Worm (Caenorhabditis elegans) whole organism, young adult: ENCODE measurements around the gene tbb-1.

Experiments
- ama-1 ChIP-seq, 3 experiments: fragments of 150-350 bp in 1 of 3; sonication (generic microtip) in 2 of 3; optimal IDR thresholded peaks; 2 replicates each; lab custom pipeline; 2014 to 2018; ENCODE audit warnings: missing biosample characterization in 2 of 3, missing genetic modification characterization in 2 of 3, missing genetic modification reagents in 2 of 3
- bed-1 ChIP-seq: fragments of 200-800 bp; sonication (Bioruptor generic); IDR thresholded peaks from 2 replicates; pipeline ENCODE4 v1.3.6; 2022; ENCODE audit warnings: missing genetic modification reagents, missing genetic modification characterization, missing compliant biosample characterization
- dpff-1 ChIP-seq: sonication (generic microtip); optimal IDR thresholded peaks from 2 replicates; lab custom pipeline; 2017; ENCODE audit warnings: mild to moderate bottlenecking, missing genetic modification characterization, missing compliant biosample characterization
- mxl-1 ChIP-seq: sonication (generic microtip); optimal IDR thresholded peaks from 2 replicates; lab custom pipeline; 2016; ENCODE audit warnings: missing genetic modification characterization, missing compliant biosample characterization
- nhr-90 ChIP-seq: sonication (generic microtip); optimal IDR thresholded peaks from 2 replicates; lab custom pipeline; 2016; ENCODE audit warnings: missing genotype, mild to moderate bottlenecking, missing genetic modification characterization, missing compliant biosample characterization
- ztf-26 ChIP-seq: sonication (generic microtip); optimal IDR thresholded peaks from 2 replicates; lab custom pipeline; 2017; ENCODE audit warnings: missing genetic modification characterization, missing compliant biosample characterization

DNA sequence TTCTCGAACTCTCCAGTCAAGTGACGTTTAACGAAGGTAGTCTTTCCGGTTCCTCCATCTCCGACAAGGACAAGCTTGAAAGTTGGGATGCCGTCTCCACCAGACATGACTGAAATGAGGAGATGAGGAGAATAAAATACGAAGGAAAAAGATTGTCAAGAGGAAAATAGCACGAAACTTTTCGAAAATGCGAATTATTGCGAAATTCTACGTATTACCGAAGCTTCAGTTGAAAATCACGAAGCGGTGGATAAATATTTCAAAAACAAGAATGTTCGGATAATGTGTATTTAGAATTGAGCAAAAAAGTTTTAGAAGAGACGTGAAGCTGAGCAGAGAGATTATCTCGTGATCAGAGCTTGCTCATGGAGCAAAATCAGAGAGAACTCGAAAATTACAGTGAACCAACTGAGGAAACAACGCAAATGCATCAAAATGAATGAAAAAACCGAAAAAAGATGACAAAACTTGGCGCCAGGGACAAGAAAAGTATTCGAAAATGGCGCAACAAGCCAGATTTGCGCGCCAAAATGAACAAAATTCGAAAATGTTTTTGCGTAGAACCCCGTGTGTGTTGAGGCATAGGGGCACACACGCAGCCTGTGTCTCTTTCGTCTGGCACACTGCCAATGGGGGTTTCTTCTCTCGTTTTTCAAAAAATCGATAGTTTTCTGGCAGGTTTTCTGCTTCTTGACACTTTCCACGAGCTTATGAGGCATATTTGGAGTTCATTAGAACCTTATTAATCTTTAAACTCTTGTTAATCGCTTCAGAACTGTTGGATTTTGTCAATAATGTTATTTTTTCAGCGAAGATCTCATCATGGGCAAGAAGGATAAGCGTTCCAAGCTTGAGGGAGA, 5.6 kb upstream of the tbb-1 start, which contains the start of the genes ran-1 and dkc-1:
- no peak for TF ChIP-seq nhr-90
- TF ChIP-seq ztf-26 (tag; lab: Kevin White, UChicago) = peak; percentile 38
- no peak for TF ChIP-seq mxl-1
- no peak for TF ChIP-seq dpff-1 (tag; lab: Kevin White, UChicago)
- TF ChIP-seq bed-1 (GFP tag; lab: Robert Waterston, UW) = no peak
- no peak for TF ChIP-seq ama-1 (optimal IDR thresholded peaks at IDR 0.05; lab: Kevin White, UChicago)
- TF ChIP-seq ama-1 (GFP tag; optimal IDR thresholded peaks at IDR 0.05; lab: Kevin White, UChicago) = no peak
